Worm (Caenorhabditis elegans) whole organism, mixed stage, embryonic: ENCODE results near the gene let-721.

ENCODE experiments used
- M03D4.4 ChIP-seq: sonication (generic microtip); optimal IDR thresholded peaks from 2 replicates; lab custom pipeline; 2017; ENCODE audit warnings: mild to moderate bottlenecking, missing genetic modification characterization, missing compliant biosample characterization
- bed-3 ChIP-seq: fragments of 200-800 bp; sonication (Bioruptor generic); optimal IDR thresholded peaks from 3 replicates; lab custom pipeline; 2018; ENCODE audit warnings: mild to moderate bottlenecking, missing genetic modification characterization, moderate library complexity, missing compliant biosample characterization
- blmp-1 ChIP-seq: fragments of 150-350 bp; optimal IDR thresholded peaks from 2 replicates; lab custom pipeline; 2014; ENCODE audit warnings: missing biosample characterization, missing genetic modification characterization
- ceh-39 ChIP-seq: fragments of 150-350 bp; optimal IDR thresholded peaks from 2 replicates; lab custom pipeline; 2014; ENCODE audit warnings: missing biosample characterization, missing genetic modification characterization
- ceh-43 ChIP-seq: fragments of 200-800 bp; sonication (Bioruptor generic); optimal IDR thresholded peaks from 2 replicates; lab custom pipeline; 2018; ENCODE audit warnings: mild to moderate bottlenecking, missing genetic modification characterization, moderate library complexity, missing compliant biosample characterization
- ceh-83 ChIP-seq: fragments of 200-800 bp; sonication (Bioruptor generic); optimal IDR thresholded peaks from 2 replicates; lab custom pipeline; 2018; ENCODE audit warnings: mild to moderate bottlenecking, missing genetic modification characterization, missing compliant biosample characterization
- ces-1 ChIP-seq: fragments of 150-350 bp; optimal IDR thresholded peaks from 2 replicates; lab custom pipeline; 2014; ENCODE audit warnings: missing biosample characterization, missing genetic modification reagents, missing genetic modification characterization
- cnd-1 ChIP-seq: fragments of 200-800 bp; sonication (Bioruptor generic); optimal IDR thresholded peaks from 2 replicates; lab custom pipeline; 2018; ENCODE audit warnings: mild to moderate bottlenecking, missing genetic modification characterization, missing compliant biosample characterization
- drap-1 ChIP-seq: fragments of 200-800 bp; sonication (Bioruptor generic); optimal IDR thresholded peaks from 3 replicates; lab custom pipeline; 2018; ENCODE audit warnings: mild to moderate bottlenecking, missing genetic modification characterization, missing compliant biosample characterization
- elt-1 ChIP-seq: sonication (generic microtip); optimal IDR thresholded peaks from 2 replicates; lab custom pipeline; 2017; ENCODE audit warnings: missing genetic modification characterization, mild to moderate bottlenecking, missing compliant biosample characterization, antibody characterized with exemption, moderate library complexity, borderline replicate concordance; ENCODE audit not compliant: insufficient read depth
- elt-3 ChIP-seq: fragments of 150-350 bp; optimal IDR thresholded peaks from 2 replicates; lab custom pipeline; 2014; ENCODE audit warnings: missing biosample characterization, missing genetic modification characterization
- flh-1 ChIP-seq: fragments of 200-800 bp; sonication (Bioruptor generic); optimal IDR thresholded peaks from 2 replicates; lab custom pipeline; 2018; ENCODE audit warnings: mild to moderate bottlenecking, missing genetic modification characterization, moderate library complexity, missing compliant biosample characterization
- ham-2 ChIP-seq: fragments of 200-800 bp; sonication (Bioruptor generic); optimal IDR thresholded peaks from 2 replicates; lab custom pipeline; 2018; ENCODE audit warnings: mild to moderate bottlenecking, missing genetic modification characterization, missing compliant biosample characterization
- hlh-1 ChIP-seq: fragments of 150-350 bp; optimal IDR thresholded peaks from 2 replicates; lab custom pipeline; 2014; ENCODE audit warnings: missing biosample characterization, missing genetic modification reagents, missing genetic modification characterization
- lin-13 ChIP-seq: fragments of 150-350 bp; optimal IDR thresholded peaks from 2 replicates; lab custom pipeline; 2014; ENCODE audit warnings: missing biosample characterization, missing genetic modification characterization
- lin-32 ChIP-seq: fragments of 200-800 bp; sonication (Bioruptor generic); optimal IDR thresholded peaks from 2 replicates; lab custom pipeline; 2018; ENCODE audit warnings: mild to moderate bottlenecking, missing genetic modification characterization, missing compliant biosample characterization
- lsy-2 ChIP-seq: fragments of 150-350 bp; optimal IDR thresholded peaks from 2 replicates; lab custom pipeline; 2014; ENCODE audit warnings: missing biosample characterization, missing genetic modification characterization
- mab-5 ChIP-seq: fragments of 150-350 bp; optimal IDR thresholded peaks from 2 replicates; lab custom pipeline; 2014; ENCODE audit warnings: missing biosample characterization, missing genetic modification characterization
- mep-1 ChIP-seq: fragments of 150-350 bp; optimal IDR thresholded peaks from 2 replicates; lab custom pipeline; 2017; ENCODE audit warnings: missing biosample characterization, missing genetic modification reagents, missing genetic modification characterization, inconsistent platforms
- mls-2 ChIP-seq: sonication (generic microtip); optimal IDR thresholded peaks from 2 replicates; lab custom pipeline; 2016; ENCODE audit warnings: mild to moderate bottlenecking, missing genetic modification characterization, moderate library complexity, missing compliant biosample characterization
- nhr-12 ChIP-seq: fragments of 150-350 bp; optimal IDR thresholded peaks from 2 replicates; lab custom pipeline; 2014; ENCODE audit warnings: missing biosample characterization, missing genetic modification characterization
- nhr-2 ChIP-seq: fragments of 150-350 bp; optimal IDR thresholded peaks from 2 replicates; lab custom pipeline; 2014; ENCODE audit warnings: missing biosample characterization, missing genetic modification characterization
- nhr-237 ChIP-seq: fragments of 150-350 bp; optimal IDR thresholded peaks from 2 replicates; lab custom pipeline; 2014; ENCODE audit warnings: missing biosample characterization, missing genetic modification characterization
- nhr-28 ChIP-seq: fragments of 150-350 bp; optimal IDR thresholded peaks from 2 replicates; lab custom pipeline; 2014; ENCODE audit warnings: missing biosample characterization, missing genetic modification characterization
- nhr-76 ChIP-seq: sonication (generic microtip); optimal IDR thresholded peaks from 2 replicates; lab custom pipeline; 2017; ENCODE audit warnings: missing biosample characterization, missing genetic modification characterization
- tbx-8 ChIP-seq: fragments of 200-800 bp; sonication (Bioruptor generic); optimal IDR thresholded peaks from 2 replicates; lab custom pipeline; 2018; ENCODE audit warnings: mild to moderate bottlenecking, missing genetic modification characterization, moderate library complexity, missing compliant biosample characterization
- unc-62 ChIP-seq: fragments of 150-350 bp; optimal IDR thresholded peaks from 2 replicates; lab custom pipeline; 2014; ENCODE audit warnings: missing biosample characterization, missing genetic modification reagents, missing genetic modification characterization
- zip-8 ChIP-seq: fragments of 150-350 bp; optimal IDR thresholded peaks from 2 replicates; lab custom pipeline; 2014; ENCODE audit warnings: missing biosample characterization, missing genetic modification characterization
- ztf-11 ChIP-seq: fragments of 150-350 bp; optimal IDR thresholded peaks from 2 replicates; lab custom pipeline; 2014; ENCODE audit warnings: missing biosample characterization, missing genetic modification characterization

let-721 gene

ce11 chrIII:6488916-6489315 is 42.2 kb upstream of the let-721 start:
- TF ChIP-seq ceh-39 (no peak), lin-32 (no peak), bed-3 (GFP tag; lab: Kevin White, UChicago) (no peak), elt-3 (tag; lab: Kevin White, UChicago) (no peak), ztf-11 (tag; lab: Kevin White, UChicago) (no peak), ceh-43 (GFP tag; lab: Kevin White, UChicago) (peak; percentile 62), nhr-237 (tag; lab: Kevin White, UChicago) (peak; percentile 2), ces-1 (GFP tag; lab: Kevin White, UChicago) (peak; percentile 37), unc-62 (no peak), cnd-1 (no peak), flh-1 (GFP tag; lab: Kevin White, UChicago) (no peak), nhr-28 (tag; lab: Kevin White, UChicago) (no peak), lsy-2 (peak; percentile 30), zip-8 (tag; lab: Kevin White, UChicago) (no peak), mls-2 (tag; lab: Kevin White, UChicago) (no peak), mep-1 (tag; lab: Kevin White, UChicago) (peak; percentile 39), elt-1 (tag; lab: Kevin White, UChicago) (no peak)

ce11 chrIII:6482918-6483317 is 36.2 kb upstream of the let-721 start, which contains the start of gene chtb-2:
Gene chtb-2, plus strand, starts transcription at chrIII:6483218.
- TF ChIP-seq nhr-28 (tag; lab: Kevin White, UChicago) (no peak), elt-3 (tag; lab: Kevin White, UChicago) (no peak), ham-2 (GFP tag; lab: Kevin White, UChicago) (no peak), mab-5 (tag; lab: Kevin White, UChicago) (no peak), tbx-8 (no peak), cnd-1 (no peak), mls-2 (tag; lab: Kevin White, UChicago) (no peak), ztf-11 (tag; lab: Kevin White, UChicago) (no peak), drap-1 (no peak), ceh-39 (no peak), unc-62 (no peak), M03D4.4 (no peak), ceh-43 (GFP tag; lab: Kevin White, UChicago) (no peak), nhr-237 (tag; lab: Kevin White, UChicago) (no peak), lsy-2 (no peak), hlh-1 (tag; lab: Kevin White, UChicago) (no peak)

ce11 chrIII:6479439-6479838 is 32.7 kb upstream of the let-721 start:
- TF ChIP-seq ceh-43 (GFP tag; lab: Kevin White, UChicago) (no peak), nhr-2 (tag; lab: Kevin White, UChicago) (peak; percentile 89), cnd-1 (peak; percentile 71)

- no peak for TF ChIP-seq lsy-2
- TF ChIP-seq zip-8 (tag; lab: Kevin White, UChicago) = peak; percentile 98
These were observed 31.7 kb upstream of the let-721 start, which contains the start of gene zip-8 for ce11 chrIII:6478256-6479004. Gene zip-8, plus strand, starts transcription at chrIII:6478955.

ce11 chrIII:6476380-6476779 is 29.7 kb upstream of the let-721 start:
- TF ChIP-seq hlh-1 (tag; lab: Kevin White, UChicago) = no peak
- no peak for TF ChIP-seq M03D4.4
- TF ChIP-seq mep-1 (tag; lab: Kevin White, UChicago) = no peak
- no peak for TF ChIP-seq ceh-43 (GFP tag; lab: Kevin White, UChicago)
- no peak for TF ChIP-seq tbx-8
- peak; percentile 65 for TF ChIP-seq nhr-2 (tag; lab: Kevin White, UChicago)
- no peak for TF ChIP-seq elt-3 (tag; lab: Kevin White, UChicago)
- TF ChIP-seq ztf-11 (tag; lab: Kevin White, UChicago) = no peak
- TF ChIP-seq nhr-12 (tag; lab: Kevin White, UChicago) = no peak
- TF ChIP-seq nhr-237 (tag; lab: Kevin White, UChicago) = no peak
- no peak for TF ChIP-seq ceh-83
- no peak for TF ChIP-seq mls-2 (tag; lab: Kevin White, UChicago)
- TF ChIP-seq elt-1 (tag; lab: Kevin White, UChicago) = peak; percentile 51
- no peak for TF ChIP-seq unc-62

- TF ChIP-seq ceh-83 = no peak
- TF ChIP-seq ceh-43 (GFP tag; lab: Kevin White, UChicago) = no peak
- no peak for TF ChIP-seq tbx-8
- TF ChIP-seq blmp-1 (tag; lab: Kevin White, UChicago) = no peak
- TF ChIP-seq nhr-76 (tag; lab: Kevin White, UChicago) = no peak
- no peak for TF ChIP-seq elt-3 (tag; lab: Kevin White, UChicago)
- no peak for TF ChIP-seq lin-13
- no peak for TF ChIP-seq lin-32
- no peak for TF ChIP-seq drap-1
- TF ChIP-seq ceh-39 = no peak
These were observed 24.7 kb upstream of the let-721 start, which contains the start of gene wht-6 for ce11 chrIII:6471451-6471850. Gene wht-6, plus strand, starts transcription at chrIII:6471751.
